Worm (Caenorhabditis elegans): Measurements from ENCODE around the gene srx-28.

- no peak for TF ChIP-seq unc-39 (tag; optimal IDR thresholded peaks at IDR 0.05)
- TF ChIP-seq nhr-28 (tag; optimal IDR thresholded peaks at IDR 0.05), result no peak
- no peak for TF ChIP-seq mes-2 (tag; optimal IDR thresholded peaks at IDR 0.05; ENCODE audit: poor library complexity, severe bottlenecking)
- no peak for TF ChIP-seq zip-2 (tag; optimal IDR thresholded peaks at IDR 0.05)
- TF ChIP-seq nhr-11 (tag; optimal IDR thresholded peaks at IDR 0.05), result no peak
- TF ChIP-seq zag-1 (tag; optimal IDR thresholded peaks at IDR 0.05), result no peak
- no peak for TF ChIP-seq ama-1 (optimal IDR thresholded peaks at IDR 0.05)
- no peak for TF ChIP-seq fkh-10 (GFP tag; optimal IDR thresholded peaks at IDR 0.05)
- TF ChIP-seq ctbp-1 (GFP tag; IDR thresholded peaks at IDR 0.05), result no peak
- no peak for TF ChIP-seq dpl-1 (GFP tag; optimal IDR thresholded peaks at IDR 0.05)
- TF ChIP-seq ceh-62 (tag; optimal IDR thresholded peaks at IDR 0.05), result no peak
These were observed 43.6 kb upstream of the srx-28 start for ce11 chrV:2800676-2801075.
